Worm (Caenorhabditis elegans) whole organism, young adult: ENCODE results near the gene C53D6.8.
A peak's percentile ranks its signal among the peaks of the same experiment; 100 is the strongest.
"Not testable (repeated sequence)": the region's sequence is repeated elsewhere in the genome, so short reads cannot be mapped to it uniquely, and the experiment has no call there.

Source experiments
- B0035.1 ChIP-seq: sonication (generic microtip); optimal IDR thresholded peaks from 2 replicates; lab custom pipeline; 2016; ENCODE audit warnings: missing genetic modification characterization, mild to moderate bottlenecking, missing compliant biosample characterization, missing genotype, missing genetic modification reagents
- C17E4.6 ChIP-seq: fragments of 200-800 bp; sonication (Bioruptor generic); IDR thresholded peaks from 2 replicates; pipeline ENCODE4 v1.3.6; 2022; ENCODE audit warnings: missing genetic modification reagents, missing genetic modification characterization, missing compliant biosample characterization
- D2030.7 ChIP-seq: fragments of 200-800 bp; sonication (Bioruptor generic); IDR thresholded peaks from 2 replicates; pipeline ENCODE4 v1.3.6; 2022; ENCODE audit warnings: missing genetic modification reagents, missing genetic modification characterization, missing compliant biosample characterization
- Y53G8AR.9 ChIP-seq: fragments of 200-800 bp; sonication (Bioruptor generic); conservative IDR thresholded peaks from 2 replicates; pipeline ENCODE4 v1.3.6; 2022; ENCODE audit warnings: missing genetic modification reagents, missing genetic modification characterization, missing compliant biosample characterization
- Y56A3A.18 ChIP-seq: fragments of 200-800 bp; sonication (Bioruptor generic); IDR thresholded peaks from 2 replicates; pipeline ENCODE4 v1.3.6; 2022; ENCODE audit warnings: missing genetic modification reagents, missing genetic modification characterization, missing compliant biosample characterization
- Y79H2A.3 ChIP-seq: fragments of 200-800 bp; sonication (Bioruptor generic); conservative IDR thresholded peaks from 2 replicates; pipeline ENCODE4 v1.3.6; 2022; ENCODE audit warnings: missing genetic modification reagents, missing genetic modification characterization, missing compliant biosample characterization
- akir-1 ChIP-seq: fragments of 200-800 bp; sonication (Bioruptor generic); optimal IDR thresholded peaks from 2 replicates; lab custom pipeline; 2018; ENCODE audit warnings: mild to moderate bottlenecking, missing genetic modification characterization, moderate library complexity, missing compliant biosample characterization
- aptf-3 ChIP-seq: fragments of 200-800 bp; sonication (Bioruptor generic); IDR thresholded peaks from 2 replicates; pipeline ENCODE4 v1.3.6; 2022; ENCODE audit warnings: missing genetic modification characterization, missing compliant biosample characterization
- atf-7 ChIP-seq: sonication (generic microtip); optimal IDR thresholded peaks from 2 replicates; lab custom pipeline; 2017; ENCODE audit warnings: mild to moderate bottlenecking, missing genetic modification characterization, missing compliant biosample characterization
- attf-3 ChIP-seq: fragments of 200-800 bp; sonication (Bioruptor generic); conservative IDR thresholded peaks from 2 replicates; pipeline ENCODE4 v1.3.6; 2022; ENCODE audit warnings: missing genetic modification reagents, missing genetic modification characterization, missing compliant biosample characterization
- attf-5 ChIP-seq: fragments of 200-800 bp; sonication (Bioruptor generic); optimal IDR thresholded peaks from 2 replicates; lab custom pipeline; 2018; ENCODE audit warnings: mild to moderate bottlenecking, missing genetic modification characterization, missing compliant biosample characterization
- bed-1 ChIP-seq: fragments of 200-800 bp; sonication (Bioruptor generic); IDR thresholded peaks from 2 replicates; pipeline ENCODE4 v1.3.6; 2022; ENCODE audit warnings: missing genetic modification reagents, missing genetic modification characterization, missing compliant biosample characterization
- cebp-2 ChIP-seq: fragments of 200-800 bp; sonication (Bioruptor generic); IDR thresholded peaks from 2 replicates; pipeline ENCODE4 v1.3.6; 2022; ENCODE audit warnings: missing genetic modification characterization, missing compliant biosample characterization
- ceh-27 ChIP-seq: fragments of 200-800 bp; sonication (Bioruptor generic); optimal IDR thresholded peaks from 2 replicates; lab custom pipeline; 2018; ENCODE audit warnings: mild to moderate bottlenecking, missing genetic modification characterization, moderate library complexity, missing compliant biosample characterization
- ceh-40 ChIP-seq: fragments of 200-800 bp; sonication (Bioruptor generic); IDR thresholded peaks from 2 replicates; pipeline ENCODE4 v1.3.6; 2022; ENCODE audit warnings: missing genetic modification characterization, missing compliant biosample characterization
- ceh-58 ChIP-seq: fragments of 200-800 bp; sonication (Bioruptor generic); IDR thresholded peaks from 2 replicates; pipeline ENCODE4 v1.3.6; 2022; ENCODE audit warnings: missing genetic modification characterization, missing compliant biosample characterization
- ceh-91 ChIP-seq: fragments of 200-800 bp; sonication (Bioruptor generic); IDR thresholded peaks from 2 replicates; pipeline ENCODE4 v1.3.6; 2022; ENCODE audit warnings: missing genetic modification reagents, missing genetic modification characterization, missing compliant biosample characterization
- chd-7 ChIP-seq: sonication (generic microtip); optimal IDR thresholded peaks from 2 replicates; lab custom pipeline; 2016; ENCODE audit warnings: mild to moderate bottlenecking, missing genetic modification characterization, moderate library complexity, missing compliant biosample characterization
- dox-1 ChIP-seq: fragments of 200-800 bp; sonication (Bioruptor generic); IDR thresholded peaks from 2 replicates; pipeline ENCODE4 v1.3.6; 2022; ENCODE audit warnings: missing genetic modification reagents, missing genetic modification characterization, missing compliant biosample characterization
- gei-17 ChIP-seq: fragments of 200-800 bp; sonication (Bioruptor generic); optimal IDR thresholded peaks from 2 replicates; lab custom pipeline; 2018; ENCODE audit warnings: mild to moderate bottlenecking, missing genetic modification characterization, missing compliant biosample characterization
- hmg-1.2 ChIP-seq: fragments of 200-800 bp; sonication (Bioruptor generic); IDR thresholded peaks from 2 replicates; pipeline ENCODE4 v1.3.6; 2022; ENCODE audit warnings: missing genetic modification reagents, missing genetic modification characterization, missing compliant biosample characterization
- hmg-20 ChIP-seq: fragments of 200-800 bp; sonication (Bioruptor generic); IDR thresholded peaks from 2 replicates; pipeline ENCODE4 v1.3.6; 2022; ENCODE audit warnings: missing genetic modification reagents, missing genetic modification characterization, missing compliant biosample characterization
- hrde-1 ChIP-seq: sonication (generic microtip); optimal IDR thresholded peaks from 2 replicates; lab custom pipeline; 2016; ENCODE audit warnings: missing genetic modification characterization, mild to moderate bottlenecking, missing compliant biosample characterization, moderate library complexity, missing genotype, missing genetic modification reagents, borderline replicate concordance
- let-526 ChIP-seq: fragments of 200-800 bp; sonication (Bioruptor generic); IDR thresholded peaks from 2 replicates; pipeline ENCODE4 v1.3.6; 2022; ENCODE audit warnings: missing genetic modification reagents, missing genetic modification characterization, missing compliant biosample characterization
- lin-26 ChIP-seq: fragments of 200-800 bp; sonication (Bioruptor generic); IDR thresholded peaks from 2 replicates; pipeline ENCODE4 v1.3.6; 2022; ENCODE audit warnings: missing genetic modification reagents, missing genetic modification characterization, missing compliant biosample characterization
- lin-35 ChIP-seq, 3 experiments: fragments of 150-350 bp in 2 of 3; sonication (generic microtip) in 1 of 3; optimal IDR thresholded peaks; 2 replicates each; lab custom pipeline; 2014 to 2018; ENCODE audit warnings: missing biosample characterization in 3 of 3, missing genetic modification characterization in 3 of 3, missing genetic modification reagents in 3 of 3
- lsl-1 ChIP-seq: fragments of 200-800 bp; sonication (Bioruptor generic); optimal IDR thresholded peaks from 2 replicates; lab custom pipeline; 2018; ENCODE audit warnings: mild to moderate bottlenecking, missing genetic modification characterization, moderate library complexity, missing compliant biosample characterization
- madf-3 ChIP-seq: fragments of 200-800 bp; sonication (Bioruptor generic); IDR thresholded peaks from 2 replicates; pipeline ENCODE4 v1.3.6; 2022; ENCODE audit warnings: missing genetic modification reagents, missing genetic modification characterization, missing compliant biosample characterization
- nfyb-1 ChIP-seq: fragments of 200-800 bp; sonication (Bioruptor generic); IDR thresholded peaks from 2 replicates; pipeline ENCODE4 v1.3.6; 2022; ENCODE audit warnings: missing genetic modification reagents, missing genetic modification characterization, missing compliant biosample characterization
- nhr-80 ChIP-seq: sonication (generic microtip); optimal IDR thresholded peaks from 2 replicates; lab custom pipeline; 2016; ENCODE audit warnings: missing genetic modification characterization, missing compliant biosample characterization
- rcor-1 ChIP-seq: fragments of 200-800 bp; sonication (Bioruptor generic); IDR thresholded peaks from 2 replicates; pipeline ENCODE4 v1.3.6; 2022; ENCODE audit warnings: missing genetic modification reagents, missing genetic modification characterization, missing compliant biosample characterization
- repo-1 ChIP-seq: sonication (generic microtip); optimal IDR thresholded peaks from 2 replicates; lab custom pipeline; 2017; ENCODE audit warnings: mild to moderate bottlenecking, missing genetic modification characterization, missing compliant biosample characterization
- rpc-1 ChIP-seq, 2 experiments: fragments of 150-350 bp in 1 of 2; sonication (generic microtip) in 1 of 2; optimal IDR thresholded peaks; 2 replicates each; lab custom pipeline; 2014 to 2018; ENCODE audit warnings: missing biosample characterization in 1 of 2, missing genetic modification characterization in 1 of 2, missing genetic modification reagents in 1 of 2, missing genotype in 1 of 2
- tbp1 ChIP-seq: fragments of 200-800 bp; sonication (Bioruptor generic); optimal IDR thresholded peaks from 2 replicates; lab custom pipeline; 2018; ENCODE audit warnings: mild to moderate bottlenecking, missing genetic modification characterization, missing compliant biosample characterization
- tbx-9 ChIP-seq: sonication (generic microtip); optimal IDR thresholded peaks from 2 replicates; lab custom pipeline; 2016; ENCODE audit warnings: borderline replicate concordance, missing genetic modification characterization, inconsistent platforms, missing compliant biosample characterization
- tlf-1 ChIP-seq: fragments of 200-800 bp; sonication (Bioruptor generic); optimal IDR thresholded peaks from 2 replicates; lab custom pipeline; 2018; ENCODE audit warnings: mild to moderate bottlenecking, missing genetic modification characterization, missing compliant biosample characterization
- zfh-2 ChIP-seq: fragments of 200-800 bp; sonication (Bioruptor generic); conservative IDR thresholded peaks from 2 replicates; pipeline ENCODE4 v1.3.6; 2022; ENCODE audit warnings: missing genetic modification reagents, missing genetic modification characterization, missing compliant biosample characterization
- ztf-25 ChIP-seq: fragments of 200-800 bp; sonication (Bioruptor generic); IDR thresholded peaks from 2 replicates; pipeline ENCODE4 v1.3.6; 2022; ENCODE audit warnings: missing genetic modification reagents, missing genetic modification characterization, missing compliant biosample characterization
- ztf-26 ChIP-seq: sonication (generic microtip); optimal IDR thresholded peaks from 2 replicates; lab custom pipeline; 2017; ENCODE audit warnings: missing genetic modification characterization, missing compliant biosample characterization
- ztf-28 ChIP-seq: fragments of 200-800 bp; sonication (Bioruptor generic); IDR thresholded peaks from 2 replicates; pipeline ENCODE4 v1.3.6; 2022; ENCODE audit warnings: missing genetic modification reagents, missing genetic modification characterization, missing compliant biosample characterization
- ztf-6 ChIP-seq: fragments of 200-800 bp; sonication (Bioruptor generic); IDR thresholded peaks from 2 replicates; pipeline ENCODE4 v1.3.6; 2022; ENCODE audit warnings: missing genetic modification reagents, missing genetic modification characterization, missing compliant biosample characterization

Gene C53D6.8

ce11 chrIV:8973249-8973958 lies 29.1 kb downstream of the C53D6.8 start, which contains the start of gene C53B4.3 (continued):
- peak; percentile 37 for TF ChIP-seq hrde-1 (tag; lab: Kevin White, UChicago)

- TF ChIP-seq bed-1 (GFP tag; lab: Robert Waterston, UW) (no peak), ztf-26 (tag; lab: Kevin White, UChicago) (no peak), Y53G8AR.9 (GFP tag; lab: Robert Waterston, UW) (no peak), cebp-2 (GFP tag; lab: Robert Waterston, UW) (no peak), Y79H2A.3 (GFP tag; lab: Robert Waterston, UW) (no peak), tbx-9 (tag; lab: Kevin White, UChicago) (no peak), chd-7 (tag; lab: Kevin White, UChicago) (no peak), zfh-2 (GFP tag; lab: Robert Waterston, UW) (no peak), C17E4.6 (GFP tag; lab: Robert Waterston, UW) (no peak), madf-3 (GFP tag; lab: Robert Waterston, UW) (no peak), hmg-20 (no peak), B0035.1 (no peak), atf-7 (tag; lab: Kevin White, UChicago) (no peak), akir-1 (GFP tag; lab: Kevin White, UChicago) (no peak)
Measured at ce11 chrIV:8967990-8968389, 34.5 kb downstream of the C53D6.8 start, which contains the start of gene suex-2. Gene suex-2, plus strand, starts transcription at chrIV:8968290.

DNA sequence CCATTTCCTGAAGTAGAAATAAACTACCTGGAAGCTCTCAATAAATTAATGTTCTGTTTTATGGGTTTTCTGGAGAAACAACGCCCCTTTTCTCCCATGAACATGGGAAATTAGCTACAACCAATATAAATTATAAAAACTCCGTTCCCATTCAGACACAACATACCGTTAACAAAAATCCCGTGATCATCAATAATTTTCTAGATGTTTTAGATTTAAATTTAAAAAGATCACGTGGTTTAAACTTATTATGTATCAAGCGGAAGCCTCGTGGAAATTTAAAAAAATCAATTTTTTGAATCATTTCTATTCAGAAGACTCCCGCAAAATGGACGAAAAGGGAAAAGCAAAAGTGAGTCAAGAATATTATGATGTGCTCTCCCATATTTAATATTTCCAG lies 36.7 kb downstream of the C53D6.8 start, which contains the start of gene C53B4.2:
Gene C53B4.2, plus strand, starts transcription at position 301 of the 400 bp plus-strand sequence.
- TF ChIP-seq repo-1 (tag; lab: Kevin White, UChicago): no peak
- TF ChIP-seq nhr-80 (tag; lab: Kevin White, UChicago): no peak
- no peak for TF ChIP-seq gei-17
- TF ChIP-seq hmg-20: no peak
- no peak for TF ChIP-seq lin-35 (GFP tag; optimal IDR thresholded peaks at IDR 0.05; lab: Kevin White, UChicago)
- TF ChIP-seq lsl-1 (GFP tag; lab: Kevin White, UChicago): no peak
- TF ChIP-seq ceh-27 (GFP tag; lab: Kevin White, UChicago): no peak
- TF ChIP-seq attf-5 (GFP tag; lab: Kevin White, UChicago): no peak
- no peak for TF ChIP-seq tlf-1 (GFP tag; lab: Kevin White, UChicago)

DNA sequence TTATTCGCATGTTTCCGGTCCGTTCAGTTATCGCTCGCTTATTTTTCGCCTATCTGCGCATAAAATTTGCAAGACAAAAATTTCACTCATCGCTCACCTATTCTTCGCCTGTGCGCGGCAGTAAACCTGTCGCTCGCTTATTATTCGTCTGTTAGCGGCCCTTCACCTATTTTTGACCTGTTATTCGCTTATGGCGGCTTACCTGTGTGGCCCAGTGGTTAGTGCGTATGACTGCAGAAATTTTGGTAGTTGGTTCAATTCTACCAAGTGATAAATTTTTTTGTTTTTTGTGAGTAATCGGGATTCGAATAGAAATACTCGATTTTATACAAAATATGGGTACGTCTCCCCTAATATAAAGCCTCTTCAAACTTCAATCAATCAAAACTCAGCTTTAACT lies 38.5 kb downstream of the C53D6.8 start:
- 0 out of 2 replicates have a peak, but pooled peaks have one; percentile 53 for TF ChIP-seq ceh-58 (GFP tag; lab: Robert Waterston, UW)
- TF ChIP-seq ztf-25 (GFP tag; lab: Robert Waterston, UW): peak; percentile 79; the same call in 1 of the 2 replicates
- TF ChIP-seq rpc-1 (optimal IDR thresholded peaks at IDR 0.05; lab: Kevin White, UChicago): not testable (repeated sequence)
- peak; percentile 51 for TF ChIP-seq rpc-1 (tag; optimal IDR thresholded peaks at IDR 0.05; lab: Kevin White, UChicago)
- TF ChIP-seq ztf-28: 0 out of 2 replicates have a peak, but pooled peaks have one; percentile 40
- peak; percentile 42; the same call in 1 of the 2 replicates for TF ChIP-seq rcor-1 (GFP tag; lab: Robert Waterston, UW)
- 0 out of 2 replicates have a peak, but pooled peaks have one; percentile 13 for TF ChIP-seq attf-3 (GFP tag; lab: Robert Waterston, UW)
- TF ChIP-seq D2030.7: peak; percentile 38; the same call in 1 of the 2 replicates
- 0 out of 2 replicates have a peak, but pooled peaks have one; percentile 31 for TF ChIP-seq let-526 (GFP tag; lab: Robert Waterston, UW)
- peak; percentile 55; the same call in 1 of the 2 replicates for TF ChIP-seq nfyb-1 (GFP tag; lab: Robert Waterston, UW)
- TF ChIP-seq lin-26 (GFP tag; lab: Robert Waterston, UW): peak; percentile 95
- TF ChIP-seq Y56A3A.18 (GFP tag; lab: Robert Waterston, UW): 0 out of 2 replicates have a peak, but pooled peaks have one; percentile 33
- peak; percentile 69; the same call in 1 of the 2 replicates for TF ChIP-seq dox-1 (GFP tag; lab: Robert Waterston, UW)
- TF ChIP-seq madf-3 (GFP tag; lab: Robert Waterston, UW): peak; percentile 63; the same call in 1 of the 2 replicates
- TF ChIP-seq cebp-2 (GFP tag; lab: Robert Waterston, UW): 0 out of 2 replicates have a peak, but pooled peaks have one; percentile 9
- 0 out of 2 replicates have a peak, but pooled peaks have one; percentile 34 for TF ChIP-seq Y53G8AR.9 (GFP tag; lab: Robert Waterston, UW)
- TF ChIP-seq tbp1 (GFP tag; lab: Kevin White, UChicago): peak; percentile 85
- peak; percentile 51 for TF ChIP-seq hmg-1.2 (GFP tag; lab: Robert Waterston, UW)
- TF ChIP-seq ztf-6 (GFP tag; lab: Robert Waterston, UW): 0 out of 2 replicates have a peak, but pooled peaks have one; percentile 11
- peak; percentile 83 for TF ChIP-seq ceh-40 (GFP tag; lab: Robert Waterston, UW)
- 0 out of 2 replicates have a peak, but pooled peaks have one; percentile 60 for TF ChIP-seq aptf-3 (GFP tag; lab: Robert Waterston, UW)
- peak; percentile 36; the same call in 1 of the 2 replicates for TF ChIP-seq ceh-91 (GFP tag; lab: Robert Waterston, UW)
